Fruit fly (Drosophila melanogaster) S2 (cell line): ENCODE results near the gene CG15387.

Experiments
- CG8478 ChIP-seq: fragments of >200 bp; optimal IDR thresholded peaks from 2 replicates; lab custom pipeline; 2018
- CTCF ChIP-seq, 2 experiments: fragments of >200 bp; optimal IDR thresholded peaks; 2 replicates each; lab custom pipeline; 2018

CG15387 gene

DNA sequence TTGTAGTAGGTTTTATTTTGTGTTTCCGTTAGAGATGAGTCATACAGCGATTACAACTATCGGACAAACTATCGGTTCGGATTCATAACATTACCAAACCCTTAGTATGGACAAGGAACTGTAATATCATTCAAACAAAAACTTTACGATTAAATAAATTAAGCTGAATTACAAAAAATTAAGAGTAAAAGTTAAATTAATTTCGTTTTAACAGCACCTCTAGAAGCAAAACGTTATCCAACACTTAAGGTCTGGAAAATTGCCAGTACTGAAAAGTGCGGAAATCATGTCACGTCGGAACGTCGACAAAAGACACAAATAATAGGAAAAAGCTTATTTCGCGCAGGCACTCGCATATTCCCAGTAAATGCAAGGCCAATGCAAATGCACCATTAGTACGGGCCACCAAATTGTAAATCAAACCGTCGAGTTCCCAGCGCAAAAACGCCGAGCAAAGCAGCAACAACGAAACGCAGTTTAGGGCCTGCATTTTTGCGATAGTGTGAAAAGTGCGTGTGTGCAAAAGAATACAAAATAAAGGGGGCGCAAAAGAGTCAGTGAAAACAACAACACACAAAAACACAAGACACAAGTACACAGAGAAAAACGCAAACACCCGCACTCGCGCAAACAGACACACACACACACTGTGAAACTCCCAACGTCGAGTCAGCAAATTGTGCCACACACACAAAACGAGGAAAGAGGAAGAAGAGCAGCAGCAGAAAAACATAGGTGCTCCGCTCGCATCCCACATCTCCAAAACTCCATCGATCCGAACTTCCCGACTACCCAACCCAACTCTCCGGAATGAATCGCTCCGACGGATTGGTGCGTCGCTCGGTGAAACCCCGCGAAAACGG lies at the start of gene CG15387, which contains the start of gene sau:
Gene CG15387 (minus strand): TSS at position 36 of the 863 bp plus-strand sequence.
Gene sau (plus strand): TSS at position 84 of the 863 bp plus-strand sequence.
- TF ChIP-seq CG8478 (lab: Kevin White, UChicago) (no peak), CTCF (optimal IDR thresholded peaks at IDR 0.05; lab: Kevin White, UChicago) (no peak)

DNA sequence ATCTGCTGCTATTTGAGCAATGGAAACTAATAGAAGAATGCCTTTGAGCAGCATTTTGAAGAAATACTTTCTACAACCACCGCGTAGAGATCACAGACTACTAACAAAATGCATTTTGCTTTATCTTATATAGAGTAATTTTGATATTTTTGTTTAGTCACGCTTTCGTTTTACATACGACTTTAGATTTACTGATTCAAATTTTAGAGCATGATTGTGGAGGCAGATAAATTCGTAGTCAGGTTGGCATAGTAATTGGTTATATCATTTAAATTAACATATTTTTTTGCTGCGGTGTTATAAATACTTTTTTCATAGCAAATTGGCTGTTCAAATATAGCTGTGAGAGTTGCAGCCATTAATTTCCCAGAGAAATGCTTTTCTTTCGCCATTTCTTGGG lies 42.9 kb upstream of the CG15387 start, which contains the start of gene CG17242:
Gene CG17242 (minus strand): TSS at position 101 of the 400 bp plus-strand sequence.
- no peak for TF ChIP-seq CTCF (optimal IDR thresholded peaks at IDR 0.05; lab: Kevin White, UChicago)
- no peak for TF ChIP-seq CG8478 (lab: Kevin White, UChicago)

DNA sequence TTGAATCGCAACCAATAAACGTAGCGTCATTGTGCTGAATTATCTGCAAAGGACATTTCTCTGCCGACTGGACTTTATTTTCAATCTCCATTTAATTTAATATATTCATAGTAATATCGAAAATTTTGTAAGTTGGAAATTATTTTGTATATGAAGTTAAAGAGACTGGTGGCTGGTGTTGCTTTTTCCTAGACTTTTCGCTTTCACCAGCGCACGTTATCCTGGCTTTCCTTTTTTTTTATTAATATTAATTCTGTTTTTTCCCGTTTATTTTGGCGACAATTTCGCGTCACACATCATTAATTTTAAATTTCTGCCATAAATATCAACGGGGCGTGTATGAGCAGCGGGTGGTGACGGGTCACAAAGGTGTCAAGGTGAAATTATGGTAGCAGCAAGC lies 39.1 kb upstream of the CG15387 start, which contains the start of gene CG34049:
Gene CG34049 (minus strand): TSS at position 101 of the 400 bp plus-strand sequence.
- TF ChIP-seq CG8478 (lab: Kevin White, UChicago) (no peak), CTCF (optimal IDR thresholded peaks at IDR 0.05; lab: Kevin White, UChicago) (no peak)

DNA sequence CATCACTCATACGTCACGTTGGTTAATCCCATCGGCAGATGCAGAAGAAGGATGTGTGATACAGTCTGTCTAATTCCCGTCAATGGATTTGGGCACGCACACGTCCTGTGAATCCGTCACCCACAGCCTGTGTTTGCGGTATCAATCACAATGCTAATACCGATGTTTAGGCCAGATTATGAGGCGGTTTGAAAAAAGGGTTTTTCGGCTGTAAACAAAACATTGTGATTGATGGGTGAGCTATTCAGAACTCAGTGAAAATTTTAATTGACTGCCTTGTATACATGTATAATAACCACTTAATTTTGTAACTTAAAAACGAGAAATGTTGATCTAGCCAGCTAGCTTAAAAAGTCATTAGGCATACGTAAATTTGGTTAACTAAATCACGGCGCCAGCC lies 37.0 kb upstream of the CG15387 start, which contains the start of gene CG4270:
Gene CG4270 (plus strand): TSS at position 301 of the 400 bp plus-strand sequence.
- TF ChIP-seq CG8478 (lab: Kevin White, UChicago) = no peak
- no peak for TF ChIP-seq CTCF (optimal IDR thresholded peaks at IDR 0.05; lab: Kevin White, UChicago)

DNA sequence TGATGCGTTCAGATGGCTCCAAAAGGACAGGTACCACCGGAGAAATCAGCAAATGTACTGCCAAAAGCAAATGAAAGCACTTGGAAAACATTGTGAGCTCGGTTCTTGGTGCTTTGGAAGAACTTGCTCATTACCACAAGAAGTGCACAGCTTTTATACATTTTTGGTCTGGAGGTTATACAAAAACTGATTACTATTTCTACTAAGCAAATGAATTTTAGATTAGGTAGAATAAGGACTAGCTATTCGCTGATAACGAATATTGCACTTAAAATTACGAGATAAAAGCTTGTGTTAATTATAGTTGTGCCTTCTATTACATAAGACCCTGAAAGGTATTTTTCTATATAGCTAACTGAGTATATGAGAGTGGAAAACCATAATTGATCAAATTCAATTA lies 28.9 kb upstream of the CG15387 start, which contains the start of gene Send1:
Gene Send1 (minus strand): TSS at position 101 of the 400 bp plus-strand sequence.
- TF ChIP-seq CTCF (optimal IDR thresholded peaks at IDR 0.05; lab: Kevin White, UChicago) (no peak), CG8478 (lab: Kevin White, UChicago) (no peak)

DNA sequence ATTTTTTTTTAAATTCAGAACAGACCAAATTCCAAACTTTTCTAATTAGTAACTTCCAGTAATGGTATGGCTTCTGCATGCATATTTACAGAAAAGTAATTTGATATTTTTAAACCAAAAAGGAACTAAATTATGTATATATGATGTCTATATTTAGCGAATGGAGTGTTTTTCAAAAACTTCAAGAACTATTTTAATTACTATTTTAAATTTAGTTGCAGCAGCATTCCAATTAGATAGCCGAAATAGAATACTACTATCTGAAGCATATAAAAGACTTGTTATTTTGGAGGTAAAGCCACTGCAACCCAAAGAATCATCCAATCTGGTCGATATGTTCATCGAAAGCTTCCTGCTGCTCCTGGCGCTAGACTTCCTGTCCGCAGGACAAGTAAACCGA lies 26.7 kb upstream of the CG15387 start, which contains the start of gene CG17234:
Gene CG17234 (plus strand): TSS at position 301 of the 400 bp plus-strand sequence.
- TF ChIP-seq CG8478 (lab: Kevin White, UChicago) (no peak), CTCF (optimal IDR thresholded peaks at IDR 0.05; lab: Kevin White, UChicago) (no peak)

DNA sequence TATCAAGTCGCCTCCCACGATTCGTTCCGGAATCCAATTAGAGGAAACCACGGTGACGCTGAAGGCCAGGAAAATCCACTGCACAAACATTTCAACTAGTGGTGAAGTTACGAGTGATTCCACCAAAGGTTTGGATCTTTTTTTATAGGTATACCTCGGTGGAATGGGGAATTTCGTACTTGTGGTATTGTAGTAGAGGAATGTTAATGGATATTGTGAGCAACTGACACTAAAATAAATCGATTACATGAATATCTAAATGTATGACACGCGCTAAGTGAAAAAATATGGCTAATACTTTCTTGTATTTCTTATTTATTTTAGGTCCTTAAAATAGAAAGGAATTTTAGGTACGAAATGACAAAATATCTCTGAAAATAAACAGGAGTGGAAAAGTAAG lies 26.1 kb upstream of the CG15387 start, which contains the start of gene CG17239:
Gene CG17239 (minus strand): TSS at position 101 of the 400 bp plus-strand sequence.
- TF ChIP-seq CG8478 (lab: Kevin White, UChicago) = no peak
- TF ChIP-seq CTCF (optimal IDR thresholded peaks at IDR 0.05; lab: Kevin White, UChicago) = no peak

DNA sequence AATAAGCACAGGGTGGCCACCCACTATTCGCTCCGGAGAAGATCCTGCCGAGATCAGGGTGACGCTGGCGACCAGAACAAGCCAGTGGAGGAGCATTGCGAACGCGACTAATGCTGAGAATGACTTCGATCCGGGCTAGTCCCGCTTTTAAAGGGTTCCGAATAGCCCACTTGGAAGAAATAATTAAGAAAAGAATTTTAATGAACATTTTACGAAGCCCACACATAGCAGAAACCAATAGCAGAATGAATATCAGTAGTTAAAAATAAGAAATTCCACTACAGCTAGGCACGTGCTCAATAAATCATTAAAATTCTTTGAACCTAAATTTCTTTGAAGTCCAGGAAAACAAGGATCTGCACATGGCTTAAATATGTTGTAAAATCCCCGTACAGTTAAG lies 25.1 kb upstream of the CG15387 start, which contains the start of gene Ser12:
Gene Ser12 (minus strand): TSS at position 101 of the 400 bp plus-strand sequence.
- TF ChIP-seq CTCF (optimal IDR thresholded peaks at IDR 0.05; lab: Kevin White, UChicago) = no peak
- no peak for TF ChIP-seq CG8478 (lab: Kevin White, UChicago)

DNA sequence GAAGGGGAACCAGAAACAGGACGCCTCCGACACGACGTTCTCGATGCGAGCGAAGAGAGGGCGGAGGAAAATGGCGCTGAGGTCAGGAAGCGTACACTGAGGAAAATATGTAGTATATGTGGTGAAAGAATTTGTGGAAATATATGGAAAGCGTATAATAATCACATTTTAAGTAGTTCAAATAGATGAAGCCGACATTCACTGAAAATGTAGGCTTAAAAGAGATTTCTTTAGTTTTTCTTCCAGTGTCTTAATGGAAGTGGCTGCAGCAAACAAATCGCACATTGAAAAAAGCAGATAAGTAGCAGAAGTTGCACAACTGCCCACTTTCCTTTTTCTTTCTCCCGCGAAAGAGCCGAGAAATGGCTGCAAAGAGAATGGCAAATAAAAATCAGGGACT lies 23.5 kb upstream of the CG15387 start:
- TF ChIP-seq CTCF (optimal IDR thresholded peaks at IDR 0.05; lab: Kevin White, UChicago) (no peak), CG8478 (lab: Kevin White, UChicago) (no peak)

DNA sequence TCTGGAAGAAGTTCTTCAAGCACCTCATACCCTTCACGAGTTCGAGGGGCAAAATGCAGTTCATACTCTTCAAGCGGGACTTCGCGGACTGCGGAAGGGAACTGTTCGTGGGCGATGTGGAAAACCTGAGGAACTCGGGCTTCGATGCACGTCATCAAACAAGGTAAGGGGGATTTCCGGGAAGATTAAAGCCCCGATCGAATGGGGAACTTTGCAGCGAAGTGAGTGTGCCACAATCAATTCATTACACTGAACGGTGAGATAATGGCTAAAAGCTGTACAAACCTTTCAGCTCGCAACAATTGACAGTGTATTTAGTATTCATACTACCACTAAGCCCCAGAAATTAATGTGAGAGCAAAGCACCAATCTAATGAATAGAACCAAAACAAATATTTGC lies 16.7 kb upstream of the CG15387 start:
- no peak for TF ChIP-seq CTCF (optimal IDR thresholded peaks at IDR 0.05; lab: Kevin White, UChicago)
- no peak for TF ChIP-seq CG8478 (lab: Kevin White, UChicago)

DNA sequence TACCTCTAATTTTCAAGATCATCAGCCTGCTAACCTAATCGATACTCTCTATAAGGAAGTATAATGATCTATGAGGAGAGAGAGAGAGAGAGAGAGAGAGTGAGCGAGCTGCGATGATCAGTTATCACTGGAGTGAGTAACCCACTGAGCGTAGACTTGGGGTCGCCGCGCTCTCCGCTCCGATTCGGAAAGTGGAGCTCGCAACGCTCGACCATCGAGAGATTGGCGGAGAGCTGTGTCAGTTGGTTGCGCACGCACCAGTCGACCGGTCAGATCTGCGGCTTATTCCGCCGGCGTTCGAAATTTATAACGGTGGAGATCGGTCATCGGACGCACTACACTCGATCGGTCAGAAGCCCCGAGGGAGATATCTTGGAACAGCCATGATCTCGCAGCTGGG lies 16.0 kb upstream of the CG15387 start, which contains the start of gene CG4267:
Gene CG4267 (plus strand): TSS at position 240 of the 400 bp plus-strand sequence.
- TF ChIP-seq CTCF (optimal IDR thresholded peaks at IDR 0.05; lab: Kevin White, UChicago) (no peak), CG8478 (lab: Kevin White, UChicago) (no peak)

DNA sequence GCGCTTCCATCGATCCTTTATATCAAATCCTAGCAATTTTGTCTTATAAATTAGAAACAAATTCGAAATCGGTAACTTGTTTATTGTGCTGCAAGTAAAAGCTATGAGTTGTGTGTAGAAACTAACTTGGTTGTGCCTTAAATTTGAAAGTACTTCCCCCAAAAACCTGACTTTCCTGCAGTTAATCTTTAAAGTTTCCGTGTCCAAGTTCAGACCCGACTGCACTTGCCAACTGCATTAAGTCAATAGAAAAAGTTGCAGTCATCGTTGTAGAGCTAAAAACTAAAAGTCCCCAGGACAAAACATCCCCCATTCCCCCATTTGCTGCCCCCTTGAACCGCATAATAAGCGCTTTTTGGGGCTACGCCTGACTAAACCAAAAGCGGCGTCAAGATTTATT lies 14.4 kb upstream of the CG15387 start, which contains the start of gene Tengl1:
Gene Tengl1 (minus strand): TSS at position 101 of the 400 bp plus-strand sequence.
- TF ChIP-seq CTCF (optimal IDR thresholded peaks at IDR 0.05; lab: Kevin White, UChicago) (no peak), CG8478 (lab: Kevin White, UChicago) (no peak)

DNA sequence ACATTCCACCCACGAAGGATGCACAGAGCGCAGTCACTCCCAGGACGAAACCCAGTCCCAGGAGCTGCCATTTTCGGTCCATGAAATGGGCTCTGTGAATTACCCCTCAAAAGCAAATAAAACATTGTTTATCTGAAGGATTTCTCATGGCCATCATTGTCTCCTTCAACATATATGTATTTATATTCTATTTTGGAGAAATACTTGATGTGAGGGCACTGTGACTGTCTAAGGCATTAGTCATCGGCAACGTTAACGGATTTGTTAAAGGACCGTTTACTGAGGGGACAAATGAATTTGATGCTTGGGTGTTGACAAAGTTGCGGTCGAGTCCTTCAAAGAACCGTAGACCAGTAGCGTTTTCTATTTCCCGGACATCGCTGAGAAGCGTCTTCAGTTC lies 13.2 kb upstream of the CG15387 start, which contains the start of gene Tengl2:
Gene Tengl2 (minus strand): TSS at position 101 of the 400 bp plus-strand sequence.
- TF ChIP-seq CTCF (optimal IDR thresholded peaks at IDR 0.05; lab: Kevin White, UChicago) = no peak
- no peak for TF ChIP-seq CG8478 (lab: Kevin White, UChicago)

DNA sequence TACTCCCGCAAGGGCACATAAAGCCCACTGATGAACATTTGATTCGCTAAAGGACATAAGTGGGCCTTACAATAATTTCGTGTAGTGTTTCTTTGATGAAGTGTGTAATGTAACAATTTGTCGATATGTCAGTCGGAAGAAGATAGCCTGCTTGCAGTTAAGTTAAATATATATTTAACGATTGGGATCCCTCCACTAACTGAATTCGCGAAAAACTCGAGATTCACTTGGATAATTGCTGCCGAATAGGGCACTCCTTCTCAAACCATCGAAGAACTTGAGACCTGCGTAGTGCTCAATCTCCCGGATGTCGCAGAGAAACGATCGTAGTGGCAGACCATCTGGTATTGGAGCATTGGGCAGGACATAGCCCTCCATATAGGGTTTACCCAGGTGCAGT lies 12.1 kb upstream of the CG15387 start, which contains the start of gene Tengl3:
Gene Tengl3 (minus strand): TSS at position 101 of the 400 bp plus-strand sequence.
- no peak for TF ChIP-seq CTCF (optimal IDR thresholded peaks at IDR 0.05; lab: Kevin White, UChicago)
- TF ChIP-seq CG8478 (lab: Kevin White, UChicago) = no peak
